Worm (Caenorhabditis elegans) whole organism, late embryonic: ENCODE data around the gene F53F1.4.
A peak's percentile ranks its signal among the peaks of the same experiment; 100 is the strongest.

Source experiments
- C08G9.2 ChIP-seq: sonication (generic microtip); optimal IDR thresholded peaks from 2 replicates; lab custom pipeline; 2016; ENCODE audit warnings: mild to moderate bottlenecking, missing genetic modification characterization, moderate library complexity, missing compliant biosample characterization
- F13H6.1 ChIP-seq: sonication (generic microtip); optimal IDR thresholded peaks from 2 replicates; lab custom pipeline; 2016; ENCODE audit warnings: missing genetic modification characterization, missing compliant biosample characterization
- K09A11.1 ChIP-seq: sonication (generic microtip); optimal IDR thresholded peaks from 2 replicates; lab custom pipeline; 2017; ENCODE audit warnings: antibody characterized with exemption, mild to moderate bottlenecking, missing genetic modification characterization, missing compliant biosample characterization; ENCODE audit not compliant: insufficient read depth
- ahr-1 ChIP-seq: sonication (generic microtip); optimal IDR thresholded peaks from 2 replicates; lab custom pipeline; 2016; ENCODE audit warnings: missing genetic modification characterization, missing compliant biosample characterization
- ama-1 ChIP-seq: fragments of 150-350 bp; optimal IDR thresholded peaks from 2 replicates; lab custom pipeline; 2014
- ceh-14 ChIP-seq: sonication (generic microtip); optimal IDR thresholded peaks from 2 replicates; lab custom pipeline; 2016; ENCODE audit warnings: missing genotype, missing genetic modification characterization, missing compliant biosample characterization
- ceh-18 ChIP-seq: sonication (generic microtip); optimal IDR thresholded peaks from 2 replicates; lab custom pipeline; 2016; ENCODE audit warnings: missing genetic modification characterization, missing compliant biosample characterization
- ceh-19 ChIP-seq: fragments of 200-800 bp; sonication (Bioruptor generic); optimal IDR thresholded peaks from 2 replicates; lab custom pipeline; 2018; ENCODE audit warnings: mild to moderate bottlenecking, missing genetic modification characterization, missing compliant biosample characterization
- ceh-22 ChIP-seq: sonication (generic microtip); optimal IDR thresholded peaks from 2 replicates; lab custom pipeline; 2017; ENCODE audit warnings: missing biosample characterization, missing genetic modification characterization
- ceh-24 ChIP-seq: sonication (generic microtip); optimal IDR thresholded peaks from 2 replicates; lab custom pipeline; 2016; ENCODE audit warnings: mild to moderate bottlenecking, missing genetic modification characterization, missing compliant biosample characterization
- ceh-30 ChIP-seq: fragments of 150-350 bp; optimal IDR thresholded peaks from 2 replicates; lab custom pipeline; 2014; ENCODE audit warnings: missing biosample characterization, missing genetic modification characterization
- ceh-31 ChIP-seq: sonication (generic microtip); optimal IDR thresholded peaks from 2 replicates; lab custom pipeline; 2016; ENCODE audit warnings: missing genetic modification characterization, missing compliant biosample characterization
- ceh-45 ChIP-seq: fragments of 200-800 bp; sonication (Bioruptor generic); IDR thresholded peaks from 2 replicates; pipeline ENCODE4 v1.3.6; 2022; ENCODE audit warnings: missing genetic modification reagents, missing genetic modification characterization, missing compliant biosample characterization
- ceh-6 ChIP-seq: fragments of 200-800 bp; sonication (Bioruptor generic); optimal IDR thresholded peaks from 2 replicates; lab custom pipeline; 2018; ENCODE audit warnings: mild to moderate bottlenecking, missing genetic modification characterization, missing compliant biosample characterization
- che-1 ChIP-seq: sonication (generic microtip); optimal IDR thresholded peaks from 2 replicates; lab custom pipeline; 2016; ENCODE audit warnings: mild to moderate bottlenecking, missing genetic modification characterization, missing compliant biosample characterization
- dmd-4 ChIP-seq: sonication (generic microtip); optimal IDR thresholded peaks from 2 replicates; lab custom pipeline; 2016; ENCODE audit warnings: borderline replicate concordance, missing genetic modification characterization, missing compliant biosample characterization
- dve-1 ChIP-seq: sonication (generic microtip); optimal IDR thresholded peaks from 2 replicates; lab custom pipeline; 2017; ENCODE audit warnings: antibody characterized with exemption, mild to moderate bottlenecking, missing genetic modification characterization, missing compliant biosample characterization
- elt-2 ChIP-seq: sonication (generic microtip); optimal IDR thresholded peaks from 2 replicates; lab custom pipeline; 2016; ENCODE audit warnings: missing genetic modification reagents, missing genetic modification characterization, missing compliant biosample characterization
- eyg-1 ChIP-seq: sonication (generic microtip); optimal IDR thresholded peaks from 2 replicates; lab custom pipeline; 2016; ENCODE audit warnings: missing genotype, missing genetic modification characterization, missing compliant biosample characterization
- gmeb-2 ChIP-seq: sonication (generic microtip); optimal IDR thresholded peaks from 2 replicates; lab custom pipeline; 2016; ENCODE audit warnings: missing genetic modification characterization, inconsistent platforms, missing compliant biosample characterization
- hlh-13 ChIP-seq: fragments of 200-800 bp; sonication (Bioruptor generic); optimal IDR thresholded peaks from 2 replicates; lab custom pipeline; 2018; ENCODE audit warnings: mild to moderate bottlenecking, missing genetic modification characterization, missing compliant biosample characterization
- hlh-6 ChIP-seq: sonication (generic microtip); optimal IDR thresholded peaks from 2 replicates; lab custom pipeline; 2016; ENCODE audit warnings: missing genotype, missing genetic modification characterization, missing compliant biosample characterization
- hlh-8 ChIP-seq: sonication (generic microtip); optimal IDR thresholded peaks from 2 replicates; lab custom pipeline; 2016; ENCODE audit warnings: missing genotype, missing genetic modification characterization, missing compliant biosample characterization
- lim-6 ChIP-seq: sonication (generic microtip); optimal IDR thresholded peaks from 2 replicates; lab custom pipeline; 2016; ENCODE audit warnings: missing genetic modification characterization, missing compliant biosample characterization
- madf-2 ChIP-seq: sonication (generic microtip); optimal IDR thresholded peaks from 2 replicates; lab custom pipeline; 2017; ENCODE audit warnings: missing genetic modification characterization, missing compliant biosample characterization
- mec-3 ChIP-seq: sonication (generic microtip); optimal IDR thresholded peaks from 2 replicates; lab custom pipeline; 2016; ENCODE audit warnings: borderline replicate concordance, missing genetic modification characterization, missing compliant biosample characterization
- nfya-1 ChIP-seq: sonication (generic microtip); optimal IDR thresholded peaks from 2 replicates; lab custom pipeline; 2017; ENCODE audit warnings: missing genetic modification characterization, mild to moderate bottlenecking, missing compliant biosample characterization, antibody characterized with exemption, moderate library complexity
- nhr-232 ChIP-seq: sonication (generic microtip); optimal IDR thresholded peaks from 2 replicates; lab custom pipeline; 2016; ENCODE audit warnings: missing genetic modification characterization, missing compliant biosample characterization
- npax-4 ChIP-seq: sonication (generic microtip); optimal IDR thresholded peaks from 2 replicates; lab custom pipeline; 2016; ENCODE audit warnings: missing genetic modification characterization, missing compliant biosample characterization
- pax-1 ChIP-seq: fragments of 150-350 bp; optimal IDR thresholded peaks from 2 replicates; lab custom pipeline; 2014; ENCODE audit warnings: missing biosample characterization, missing genetic modification characterization
- ref-2 ChIP-seq: sonication (generic microtip); optimal IDR thresholded peaks from 2 replicates; lab custom pipeline; 2016; ENCODE audit warnings: missing genetic modification characterization, missing compliant biosample characterization
- rnt-1 ChIP-seq: sonication (generic microtip); optimal IDR thresholded peaks from 2 replicates; lab custom pipeline; 2016; ENCODE audit warnings: missing genetic modification characterization, missing compliant biosample characterization
- sox-2 ChIP-seq: fragments of 200-800 bp; sonication (Bioruptor generic); IDR thresholded peaks from 2 replicates; pipeline ENCODE4 v1.3.6; 2022; ENCODE audit warnings: missing genetic modification reagents, missing genetic modification characterization, missing compliant biosample characterization
- sox-4 ChIP-seq: sonication (generic microtip); optimal IDR thresholded peaks from 2 replicates; lab custom pipeline; 2017; ENCODE audit warnings: mild to moderate bottlenecking, missing genetic modification characterization, inconsistent platforms, missing compliant biosample characterization
- tbx-2 ChIP-seq: sonication (generic microtip); optimal IDR thresholded peaks from 2 replicates; lab custom pipeline; 2016; ENCODE audit warnings: missing genetic modification characterization, missing compliant biosample characterization
- ttx-3 ChIP-seq: sonication (generic microtip); optimal IDR thresholded peaks from 2 replicates; lab custom pipeline; 2016; ENCODE audit warnings: missing genetic modification reagents, missing genetic modification characterization, missing compliant biosample characterization
- zip-5 ChIP-seq: sonication (generic microtip); optimal IDR thresholded peaks from 2 replicates; lab custom pipeline; 2016; ENCODE audit warnings: missing genetic modification characterization, missing compliant biosample characterization

F53F1.4 gene

ce11 chrV:13427378-13427777 is 16.5 kb downstream of the F53F1.4 start:
- TF ChIP-seq ref-2 (tag; lab: Kevin White, UChicago), result no peak
- no peak for TF ChIP-seq nfya-1 (tag; lab: Kevin White, UChicago)
- TF ChIP-seq ama-1 (lab: Kevin White, UChicago), result no peak
- TF ChIP-seq madf-2, result no peak
- no peak for TF ChIP-seq hlh-13 (GFP tag; lab: Kevin White, UChicago)
- no peak for TF ChIP-seq mec-3
- no peak for TF ChIP-seq che-1
- TF ChIP-seq C08G9.2 (tag; lab: Kevin White, UChicago), result no peak
- no peak for TF ChIP-seq ceh-30 (tag; lab: Kevin White, UChicago)
- no peak for TF ChIP-seq ceh-6
- TF ChIP-seq rnt-1 (tag; lab: Kevin White, UChicago), result no peak
- TF ChIP-seq ttx-3 (tag; lab: Kevin White, UChicago), result no peak
- TF ChIP-seq dmd-4 (tag; lab: Kevin White, UChicago), result no peak
- no peak for TF ChIP-seq lim-6
- no peak for TF ChIP-seq eyg-1

ce11 chrV:13428660-13429059 is 17.8 kb downstream of the F53F1.4 start, which contains the start of gene srd-19:
srd-19 (minus strand) TSS chrV:13428760.
- no peak for TF ChIP-seq gmeb-2 (tag; lab: Kevin White, UChicago)
- TF ChIP-seq npax-4, result no peak
- TF ChIP-seq F13H6.1 (tag; lab: Kevin White, UChicago), result no peak
- no peak for TF ChIP-seq rnt-1 (tag; lab: Kevin White, UChicago)
- TF ChIP-seq ref-2 (tag; lab: Kevin White, UChicago), result no peak
- no peak for TF ChIP-seq ceh-30 (tag; lab: Kevin White, UChicago)
- TF ChIP-seq ama-1 (lab: Kevin White, UChicago), result no peak
- no peak for TF ChIP-seq zip-5
- no peak for TF ChIP-seq ceh-45 (GFP tag; lab: Robert Waterston, UW)
- TF ChIP-seq K09A11.1 (tag; lab: Kevin White, UChicago), result no peak
- TF ChIP-seq ceh-18 (tag; lab: Kevin White, UChicago), result no peak
- no peak for TF ChIP-seq pax-1 (tag; lab: Kevin White, UChicago)
- no peak for TF ChIP-seq ceh-19 (GFP tag; lab: Kevin White, UChicago)
- no peak for TF ChIP-seq ceh-14 (tag; lab: Kevin White, UChicago)
- TF ChIP-seq elt-2 (tag; lab: Kevin White, UChicago), result no peak

- no peak for TF ChIP-seq sox-2 (GFP tag; lab: Robert Waterston, UW)
- no peak for TF ChIP-seq nhr-232 (tag; lab: Kevin White, UChicago)
- no peak for TF ChIP-seq ceh-22 (tag; lab: Kevin White, UChicago)
- TF ChIP-seq hlh-13 (GFP tag; lab: Kevin White, UChicago), result no peak
- no peak for TF ChIP-seq ceh-14 (tag; lab: Kevin White, UChicago)
- TF ChIP-seq, all 69 proteins: peak for 0
Measured at ce11 chrV:13432364-13432763, 21.5 kb downstream of the F53F1.4 start, which contains the start of gene srd-17. srd-17 (minus strand) TSS chrV:13432714.

- peak; percentile 85 for TF ChIP-seq nfya-1 (tag; lab: Kevin White, UChicago)
- TF ChIP-seq tbx-2 (tag; lab: Kevin White, UChicago), result no peak
- no peak for TF ChIP-seq hlh-6 (tag; lab: Kevin White, UChicago)
- TF ChIP-seq ceh-31 (tag; lab: Kevin White, UChicago), result no peak
- no peak for TF ChIP-seq hlh-8 (tag; lab: Kevin White, UChicago)
- TF ChIP-seq ahr-1 (tag; lab: Kevin White, UChicago), result no peak
- TF ChIP-seq madf-2, result no peak
Measured at ce11 chrV:13437473-13438074, 26.7 kb downstream of the F53F1.4 start, which contains the start of gene mes-4. mes-4 (minus strand) TSS chrV:13437545.

- TF ChIP-seq elt-2 (tag; lab: Kevin White, UChicago) (no peak), ceh-19 (GFP tag; lab: Kevin White, UChicago) (no peak), ttx-3 (tag; lab: Kevin White, UChicago) (no peak), hlh-6 (tag; lab: Kevin White, UChicago) (no peak), hlh-13 (GFP tag; lab: Kevin White, UChicago) (no peak), dve-1 (tag; lab: Kevin White, UChicago) (no peak), ceh-22 (tag; lab: Kevin White, UChicago) (no peak), sox-4 (tag; lab: Kevin White, UChicago) (no peak), ceh-24 (tag; lab: Kevin White, UChicago) (no peak)
Measured at ce11 chrV:13441661-13442060, 30.8 kb downstream of the F53F1.4 start, which contains the start of gene col-162. col-162 (plus strand) TSS chrV:13441961.
